Worm (Caenorhabditis elegans) whole organism, L4/young adult: ENCODE results near the gene C33D3.4.

Source experiments
- dao-5 ChIP-seq: sonication (generic microtip); optimal IDR thresholded peaks from 2 replicates; lab custom pipeline; 2016; ENCODE audit warnings: missing genotype, missing genetic modification characterization, moderate library complexity, missing compliant biosample characterization
- him-1 ChIP-seq: sonication (generic microtip); optimal IDR thresholded peaks from 2 replicates; lab custom pipeline; 2016; ENCODE audit warnings: missing genotype, missing genetic modification reagents, missing genetic modification characterization, missing compliant biosample characterization

ce11 chrX:10527414-10527813, 38.6 kb downstream of the C33D3.4 start:
- TF ChIP-seq him-1 (no peak), dao-5 (tag; lab: Kevin White, UChicago) (no peak)
